Worm (Caenorhabditis elegans) whole organism, late embryonic: ENCODE results near the gene rrp-8.

Experiments
- ceh-22 ChIP-seq: sonication (generic microtip); optimal IDR thresholded peaks from 2 replicates; lab custom pipeline; 2017; ENCODE audit warnings: missing biosample characterization, missing genetic modification characterization
- ceh-9 ChIP-seq: sonication (generic microtip); optimal IDR thresholded peaks from 2 replicates; lab custom pipeline; 2016; ENCODE audit warnings: mild to moderate bottlenecking, missing genetic modification characterization, inconsistent platforms, missing compliant biosample characterization

- no peak for TF ChIP-seq ceh-22
- no peak for TF ChIP-seq ceh-9 (tag; lab: Kevin White, UChicago)
These were observed 16.7 kb upstream of the rrp-8 start for ce11 chrIV:379605-380004.
